Fruit fly (Drosophila melanogaster): ENCODE results near the gene CG31139.

dm6 chr3R:22753600-22753894 lies 4.7 kb upstream of the CG31139 start:
- TF ChIP-seq CG17806 (tag; optimal IDR thresholded peaks at IDR 0.05) (no peak), D1 (tag; optimal IDR thresholded peaks at IDR 0.05) (no peak)

Measured in whole organism, pupa.